Fruit fly (Drosophila melanogaster) whole organism, prepupa: ENCODE data around the gene Mst85C.
A peak's percentile ranks its signal among the peaks of the same experiment; 100 is the strongest.

ENCODE experiments used
- CG10669 ChIP-seq: fragments of 200-800 bp; sonication (Bioruptor generic); optimal IDR thresholded peaks from 3 replicates; lab custom pipeline; 2018; ENCODE audit warnings: missing biosample characterization, mild to moderate bottlenecking, missing genetic modification characterization, moderate library complexity
- CG11762 ChIP-seq: fragments of 200-800 bp; sonication (Bioruptor generic); optimal IDR thresholded peaks from 3 replicates; lab custom pipeline; 2016; ENCODE audit warnings: missing biosample characterization, missing genetic modification characterization; ENCODE audit not compliant: insufficient read depth
- CG11902 ChIP-seq: fragments of 200-800 bp; sonication (Bioruptor generic); optimal IDR thresholded peaks from 3 replicates; lab custom pipeline; 2016; ENCODE audit warnings: missing biosample characterization, missing genetic modification characterization
- CG1621 ChIP-seq: fragments of 200-800 bp; sonication (Bioruptor generic); optimal IDR thresholded peaks from 3 replicates; lab custom pipeline; 2018; ENCODE audit warnings: missing biosample characterization, mild to moderate bottlenecking, missing genetic modification characterization
- CG32006 ChIP-seq: fragments of 200-800 bp; sonication (Bioruptor generic); optimal IDR thresholded peaks from 3 replicates; lab custom pipeline; 2017; ENCODE audit warnings: missing biosample characterization, mild to moderate bottlenecking, missing genetic modification characterization
- CG34406 ChIP-seq: fragments of 200-800 bp; sonication (Bioruptor generic); optimal IDR thresholded peaks from 3 replicates; lab custom pipeline; 2016; ENCODE audit warnings: missing biosample characterization, missing genetic modification characterization
- CG3919 ChIP-seq: fragments of 200-800 bp; sonication (Bioruptor generic); optimal IDR thresholded peaks from 3 replicates; lab custom pipeline; 2016; ENCODE audit warnings: missing biosample characterization, missing genetic modification characterization
- CG6163 ChIP-seq: fragments of 200-800 bp; sonication (Bioruptor generic); IDR thresholded peaks from 3 replicates; pipeline ENCODE4 v1.3.6; 2022; ENCODE audit warnings: missing biosample characterization, missing genetic modification characterization
- CG6792 ChIP-seq: fragments of 200-800 bp; sonication (Bioruptor generic); optimal IDR thresholded peaks from 3 replicates; lab custom pipeline; 2016; ENCODE audit warnings: missing biosample characterization, missing genetic modification characterization
- CG6808 ChIP-seq: fragments of 200-800 bp; sonication (Bioruptor generic); optimal IDR thresholded peaks from 3 replicates; lab custom pipeline; 2017; ENCODE audit warnings: missing biosample characterization, missing genetic modification characterization, mild to moderate bottlenecking, moderate library complexity, missing genetic modification reagents
- CG6854 ChIP-seq: fragments of 200-800 bp; sonication (Bioruptor generic); optimal IDR thresholded peaks from 2 replicates; lab custom pipeline; 2017; ENCODE audit warnings: missing biosample characterization, mild to moderate bottlenecking, missing genetic modification characterization
- CG7368 ChIP-seq: fragments of 200-800 bp; sonication (Bioruptor generic); optimal IDR thresholded peaks from 3 replicates; lab custom pipeline; 2016; ENCODE audit warnings: missing biosample characterization, missing genetic modification characterization
- CG8319 ChIP-seq: fragments of 200-800 bp; sonication (Bioruptor generic); optimal IDR thresholded peaks from 3 replicates; lab custom pipeline; 2016; ENCODE audit warnings: missing biosample characterization, missing genetic modification characterization
- Eip78C ChIP-seq: fragments of 200-800 bp; sonication (Bioruptor generic); peaks from one replicate; lab custom pipeline; 2016; ENCODE audit warnings: missing biosample characterization, missing genetic modification characterization
- Eip93F ChIP-seq: fragments of 200-800 bp; sonication (Bioruptor generic); optimal IDR thresholded peaks from 2 replicates; lab custom pipeline; 2016; ENCODE audit warnings: missing biosample characterization, mild to moderate bottlenecking, missing genetic modification characterization
- Ets96B ChIP-seq: fragments of 200-800 bp; optimal IDR thresholded peaks from 2 replicates; lab custom pipeline; 2019; ENCODE audit warnings: missing biosample characterization, mild to moderate bottlenecking, missing genetic modification characterization, moderate library complexity
- Hr38 ChIP-seq: sonication (Bioruptor generic); optimal IDR thresholded peaks from 2 replicates; lab custom pipeline; 2016; ENCODE audit warnings: missing biosample characterization, missing genetic modification characterization
- Lpt ChIP-seq: fragments of 200-800 bp; sonication (Bioruptor generic); optimal IDR thresholded peaks from 3 replicates; lab custom pipeline; 2016; ENCODE audit warnings: missing biosample characterization, missing genetic modification characterization
- Met ChIP-seq: fragments of 200-800 bp; sonication (Bioruptor generic); optimal IDR thresholded peaks from 3 replicates; lab custom pipeline; 2016; ENCODE audit warnings: missing biosample characterization, missing genetic modification characterization
- OdsH ChIP-seq: fragments of 200-800 bp; sonication (Bioruptor generic); optimal IDR thresholded peaks from 3 replicates; lab custom pipeline; 2016; ENCODE audit warnings: missing biosample characterization, missing genetic modification characterization
- Sox102F ChIP-seq: fragments of 200-800 bp; sonication (Bioruptor generic); optimal IDR thresholded peaks from 2 replicates; lab custom pipeline; 2016; ENCODE audit warnings: missing biosample characterization, mild to moderate bottlenecking, missing genetic modification characterization
- Sox14 ChIP-seq: fragments of 200-800 bp; sonication (Bioruptor generic); optimal IDR thresholded peaks from 3 replicates; lab custom pipeline; 2016; ENCODE audit warnings: missing biosample characterization, missing genetic modification characterization
- Sox15 ChIP-seq: fragments of 200-800 bp; sonication (Bioruptor generic); optimal IDR thresholded peaks from 3 replicates; lab custom pipeline; 2016; ENCODE audit warnings: missing biosample characterization, missing genetic modification characterization
- cyc ChIP-seq: fragments of 200-800 bp; sonication (Bioruptor generic); optimal IDR thresholded peaks from 3 replicates; lab custom pipeline; 2016; ENCODE audit warnings: missing biosample characterization, missing genetic modification characterization
- dsx ChIP-seq: fragments of 200-800 bp; optimal IDR thresholded peaks from 3 replicates; lab custom pipeline; 2019; ENCODE audit warnings: missing biosample characterization, mild to moderate bottlenecking, missing genetic modification characterization, moderate library complexity; ENCODE audit not compliant: poor library complexity, severe bottlenecking
- esn ChIP-seq: fragments of 200-800 bp; sonication (Bioruptor generic); optimal IDR thresholded peaks from 2 replicates; lab custom pipeline; 2016; ENCODE audit warnings: missing biosample characterization, mild to moderate bottlenecking, missing genetic modification characterization, moderate library complexity
- fd59A ChIP-seq: fragments of 200-800 bp; sonication (Bioruptor generic); optimal IDR thresholded peaks from 2 replicates; lab custom pipeline; 2017; ENCODE audit warnings: missing biosample characterization, mild to moderate bottlenecking, missing genetic modification characterization, missing genetic modification reagents
- fkh ChIP-seq: fragments of 200-800 bp; sonication (Bioruptor generic); optimal IDR thresholded peaks from 3 replicates; lab custom pipeline; 2017; ENCODE audit warnings: missing biosample characterization, mild to moderate bottlenecking, missing genetic modification characterization, moderate library complexity
- net ChIP-seq: fragments of 200-800 bp; sonication (Bioruptor generic); optimal IDR thresholded peaks from 3 replicates; lab custom pipeline; 2016; ENCODE audit warnings: missing biosample characterization, missing genetic modification characterization
- salr ChIP-seq, 2 experiments: fragments of 200-800 bp; sonication (Bioruptor generic); optimal IDR thresholded peaks; 3 replicates each; lab custom pipeline; 2016 to 2018; ENCODE audit warnings: missing biosample characterization in 2 of 2, missing genetic modification characterization in 2 of 2, mild to moderate bottlenecking in 1 of 2
- spab ChIP-seq: fragments of 200-800 bp; sonication (Bioruptor generic); optimal IDR thresholded peaks from 2 replicates; lab custom pipeline; 2017; ENCODE audit warnings: missing biosample characterization, mild to moderate bottlenecking, missing genetic modification characterization, missing genetic modification reagents
- svp ChIP-seq: fragments of 200-800 bp; sonication (Bioruptor generic); peaks from one replicate; lab custom pipeline; 2016; ENCODE audit warnings: missing biosample characterization, missing genetic modification characterization
- topi ChIP-seq: fragments of 200-800 bp; sonication (Bioruptor generic); optimal IDR thresholded peaks from 3 replicates; lab custom pipeline; 2016; ENCODE audit warnings: missing biosample characterization, missing genetic modification characterization
- vri ChIP-seq: fragments of 200-800 bp; sonication (Bioruptor generic); optimal IDR thresholded peaks from 3 replicates; lab custom pipeline; 2016; ENCODE audit warnings: missing biosample characterization, mild to moderate bottlenecking, missing genetic modification characterization

Mst85C gene

DNA sequence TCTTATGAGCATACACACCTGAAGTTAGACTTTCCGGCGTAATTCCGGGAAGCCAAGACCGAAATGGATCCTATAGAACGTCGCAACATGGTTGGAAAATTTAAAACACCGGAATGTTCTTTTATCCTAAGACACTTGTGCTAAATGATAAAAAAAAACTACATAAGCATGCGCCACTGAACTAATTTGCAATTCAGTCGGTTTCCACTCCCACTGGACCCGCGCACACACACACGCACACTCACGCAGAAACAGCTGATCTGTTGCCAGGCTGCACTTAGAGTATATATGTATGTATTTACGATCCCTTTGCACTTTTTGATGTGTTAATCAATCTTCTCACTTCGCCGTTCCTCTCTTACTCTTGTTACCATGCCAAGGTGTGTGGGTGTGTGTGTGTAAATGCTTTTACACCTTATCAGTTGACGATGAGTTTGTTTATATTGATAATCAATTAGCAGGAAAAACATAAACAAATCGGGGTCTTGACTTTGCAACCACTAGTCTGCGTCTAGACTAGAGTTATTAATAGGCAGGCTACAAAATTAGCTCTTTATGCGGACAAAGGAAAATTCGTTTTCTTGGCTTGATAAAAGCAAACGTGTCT is at the start of gene Mst85C:
Gene Mst85C, plus strand, starts transcription at position 180 of the 607 bp plus-strand sequence.
- TF ChIP-seq CG6792 (GFP tag; lab: Kevin White, UChicago) (no peak), net (no peak), fkh (GFP tag; lab: Kevin White, UChicago) (peak; percentile 53), Met (GFP tag; lab: Kevin White, UChicago) (no peak), CG10669 (peak; percentile 21), CG6163 (no peak), fd59A (GFP tag; lab: Kevin White, UChicago) (no peak), spab (no peak), CG6808 (GFP tag; lab: Kevin White, UChicago) (peak; percentile 14), Eip93F (GFP tag; lab: Kevin White, UChicago) (no peak), CG6854 (GFP tag; lab: Kevin White, UChicago) (peak; percentile 8), svp (peak; percentile 72), CG34406 (GFP tag; lab: Kevin White, UChicago) (no peak), vri (GFP tag; lab: Kevin White, UChicago) (peak; percentile 75), Eip78C (GFP tag; lab: Kevin White, UChicago) (peak; percentile 50), CG11902 (GFP tag; lab: Kevin White, UChicago) (no peak), CG1621 (tag; lab: Kevin White, UChicago) (peak; percentile 59)

DNA sequence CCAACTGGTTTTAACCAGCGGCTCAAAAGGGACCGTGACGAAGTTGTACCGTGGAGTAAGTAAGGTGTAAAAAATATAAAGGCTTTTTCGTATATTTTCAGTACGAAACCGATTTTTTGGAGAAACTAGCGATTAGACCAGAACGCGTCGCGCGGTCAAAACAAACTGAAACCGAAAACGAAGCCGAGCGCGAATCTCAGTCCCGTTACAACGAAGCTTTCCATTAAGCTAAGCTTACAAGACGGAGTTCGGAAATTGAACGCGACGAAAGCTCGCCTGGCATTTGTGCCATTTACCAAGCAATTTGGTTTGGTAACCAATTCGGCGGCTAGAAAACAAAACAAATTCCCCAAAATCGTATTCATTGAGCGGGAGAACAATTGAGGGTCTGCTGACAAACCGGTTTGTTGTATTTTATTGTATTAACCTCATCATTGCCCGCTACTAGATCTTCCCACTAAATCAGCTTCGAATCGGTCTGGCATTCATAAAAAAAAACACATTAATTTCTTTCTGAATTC is 46.7 kb upstream of the Mst85C start:
- TF ChIP-seq Lpt = no peak

DNA sequence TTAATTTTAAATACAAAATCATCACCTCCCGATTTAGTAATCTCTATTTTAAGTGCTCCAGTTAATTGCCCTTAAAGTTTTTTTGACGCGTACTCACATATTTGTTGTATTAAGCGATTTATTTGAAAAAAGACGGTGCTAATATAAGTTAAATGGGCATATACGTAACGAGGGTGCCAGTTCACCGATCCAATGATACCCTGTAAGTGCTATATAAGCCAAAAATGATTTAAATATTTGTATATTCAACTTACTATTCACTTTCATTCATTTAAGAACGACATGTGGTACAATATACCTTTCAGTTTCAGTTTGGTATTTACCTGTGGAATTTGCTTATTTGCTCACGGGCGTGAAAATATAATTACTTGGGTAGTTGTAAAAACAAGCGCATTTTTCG is 45.9 kb upstream of the Mst85C start:
- TF ChIP-seq CG11762 = no peak
- peak; percentile 1 for TF ChIP-seq topi
- TF ChIP-seq fkh (GFP tag; lab: Kevin White, UChicago) = peak; percentile 19
- TF ChIP-seq Eip78C (GFP tag; lab: Kevin White, UChicago) = peak; percentile 6

DNA sequence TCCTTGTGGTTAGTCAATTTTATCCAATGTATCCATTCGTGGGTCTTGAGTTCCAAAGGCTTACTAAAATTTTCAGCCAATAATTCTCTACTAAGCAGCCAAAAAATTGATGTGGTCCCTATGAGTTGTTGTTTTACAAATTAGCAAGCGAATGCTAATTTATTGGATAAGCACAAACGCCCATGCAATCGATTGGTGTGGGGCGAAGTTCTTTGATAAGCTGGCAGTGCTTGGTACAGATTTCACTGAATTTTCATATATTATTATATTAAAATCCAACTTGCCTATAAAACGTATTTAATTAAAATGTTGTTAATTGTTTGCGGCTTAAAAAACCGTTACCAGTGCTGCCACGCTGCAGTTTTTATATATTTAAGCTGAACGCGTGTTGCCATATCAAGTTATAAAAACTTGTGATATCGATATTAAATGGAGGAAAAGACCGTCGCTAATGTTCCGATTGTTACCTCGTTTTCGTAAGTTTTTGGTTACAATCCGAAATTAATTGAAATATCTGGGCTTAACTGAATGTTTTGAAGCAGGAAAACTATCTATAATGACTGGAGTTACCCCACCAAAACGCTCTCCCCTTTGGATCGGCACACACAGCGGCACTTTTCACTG is 44.7 kb upstream of the Mst85C start, which contains the start of the genes CG31100 and CG11980:
Gene CG31100, minus strand, starts transcription at position 51 of the 624 bp plus-strand sequence.
Gene CG11980, plus strand, starts transcription at position 418 of the 624 bp plus-strand sequence.
- no peak for TF ChIP-seq Lpt
- TF ChIP-seq fkh (GFP tag; lab: Kevin White, UChicago) = peak; percentile 32
- TF ChIP-seq OdsH (GFP tag; lab: Kevin White, UChicago) = no peak
- no peak for TF ChIP-seq Eip93F (GFP tag; lab: Kevin White, UChicago)
- TF ChIP-seq esn (GFP tag; lab: Kevin White, UChicago) = peak; percentile 33
- TF ChIP-seq Ets96B (tag; lab: Kevin White, UChicago) = no peak
- no peak for TF ChIP-seq fd59A (GFP tag; lab: Kevin White, UChicago)
- no peak for TF ChIP-seq CG8319 (GFP tag; lab: Kevin White, UChicago)
- TF ChIP-seq, all 60 proteins: peak for 2

DNA sequence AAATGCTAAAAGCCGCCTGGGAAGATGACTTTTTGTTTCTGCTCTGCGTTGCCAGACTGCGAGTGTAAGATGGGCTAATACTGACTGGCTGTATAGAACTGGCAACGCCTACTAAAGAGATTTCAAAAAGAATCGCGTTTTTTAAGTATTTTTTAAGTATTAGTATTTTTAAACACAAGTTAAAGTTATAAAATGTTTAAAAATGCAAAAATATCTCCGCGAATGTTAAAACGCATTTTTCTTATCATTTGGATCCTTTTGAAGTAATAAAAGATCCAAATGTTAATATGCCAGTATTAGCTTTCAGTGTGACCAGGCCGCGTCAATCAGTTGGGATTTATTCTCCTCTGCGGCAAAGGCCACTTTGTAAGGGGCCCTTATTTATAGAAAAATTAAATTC is 42.3 kb upstream of the Mst85C start, which contains the start of the genes Prosbeta3 and Iru:
Gene Prosbeta3, minus strand, starts transcription at position 98 of the 400 bp plus-strand sequence.
Gene Iru, plus strand, starts transcription at position 328 of the 400 bp plus-strand sequence.
- TF ChIP-seq CG6808 (GFP tag; lab: Kevin White, UChicago) (no peak), CG6792 (GFP tag; lab: Kevin White, UChicago) (no peak), Sox102F (GFP tag; lab: Kevin White, UChicago) (no peak), Ets96B (tag; lab: Kevin White, UChicago) (no peak), fd59A (GFP tag; lab: Kevin White, UChicago) (no peak), fkh (GFP tag; lab: Kevin White, UChicago) (peak; percentile 86), Sox14 (GFP tag; lab: Kevin White, UChicago) (peak; percentile 13), CG3919 (GFP tag; lab: Kevin White, UChicago) (no peak), CG32006 (GFP tag; lab: Kevin White, UChicago) (no peak), dsx (GFP tag; lab: Kevin White, UChicago) (peak; percentile 53), Lpt (no peak), CG11762 (no peak), salr (GFP tag; optimal IDR thresholded peaks at IDR 0.05; lab: Kevin White, UChicago) (no peak), cyc (GFP tag; lab: Kevin White, UChicago) (no peak), Hr38 (no peak), Sox15 (GFP tag; lab: Kevin White, UChicago) (no peak), esn (GFP tag; lab: Kevin White, UChicago) (peak; percentile 2), CG7368 (GFP tag; lab: Kevin White, UChicago) (no peak), Eip78C (GFP tag; lab: Kevin White, UChicago) (peak; percentile 64)
